Fruit fly (Drosophila melanogaster) S2 (cell line): ENCODE measurements around the gene DIP-gamma.

Experiments
- CG8478 ChIP-seq: fragments of >200 bp; optimal IDR thresholded peaks from 2 replicates; lab custom pipeline; 2018
- CTCF ChIP-seq, 2 experiments: fragments of >200 bp; optimal IDR thresholded peaks; 2 replicates each; lab custom pipeline; 2018

Gene DIP-gamma

DNA sequence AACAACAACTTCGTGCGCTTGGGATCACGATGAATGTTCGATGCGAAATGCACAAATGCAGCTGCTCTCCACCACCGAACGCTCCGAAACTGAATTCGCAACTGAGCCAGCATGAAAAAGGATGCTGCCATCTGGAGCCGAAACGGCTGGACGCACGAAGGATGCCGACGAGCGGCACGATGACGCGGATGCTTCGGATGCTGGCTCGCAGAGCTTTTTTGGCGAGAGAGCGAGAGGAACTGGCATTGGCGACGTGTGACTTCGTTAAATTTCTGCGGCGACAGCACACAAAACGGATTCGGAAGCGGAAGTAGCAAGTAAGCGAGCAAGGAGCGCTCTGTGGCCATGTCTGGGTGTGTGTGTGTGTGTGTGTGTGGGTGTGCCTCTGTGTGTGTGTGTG is at the start of gene DIP-gamma:
DIP-gamma (minus strand) TSS at position 107 of the 400 bp plus-strand sequence.
- TF ChIP-seq CG8478 (lab: Kevin White, UChicago) = no peak
- TF ChIP-seq CTCF (optimal IDR thresholded peaks at IDR 0.05; lab: Kevin White, UChicago) = no peak

DNA sequence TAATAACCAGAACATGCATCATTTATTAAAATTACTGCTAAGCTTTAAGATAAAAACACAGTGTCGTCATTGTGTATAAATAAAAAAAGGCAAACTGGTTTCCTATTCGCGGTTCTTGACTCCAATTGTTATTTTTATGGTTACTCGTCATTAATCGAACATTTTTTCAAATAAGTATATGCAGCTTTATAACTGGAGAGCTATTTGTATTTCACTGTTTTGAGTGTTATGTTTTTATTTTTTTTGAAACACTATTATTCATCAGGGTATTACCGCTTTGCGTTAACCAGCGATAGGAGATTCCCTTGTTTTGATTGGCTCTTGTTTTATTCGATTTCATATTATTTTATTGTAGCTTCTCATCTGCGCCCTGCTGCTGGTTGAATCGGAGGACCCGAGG is 41.0 kb upstream of the DIP-gamma start:
- no peak for TF ChIP-seq CTCF (optimal IDR thresholded peaks at IDR 0.05; lab: Kevin White, UChicago)
- no peak for TF ChIP-seq CG8478 (lab: Kevin White, UChicago)

DNA sequence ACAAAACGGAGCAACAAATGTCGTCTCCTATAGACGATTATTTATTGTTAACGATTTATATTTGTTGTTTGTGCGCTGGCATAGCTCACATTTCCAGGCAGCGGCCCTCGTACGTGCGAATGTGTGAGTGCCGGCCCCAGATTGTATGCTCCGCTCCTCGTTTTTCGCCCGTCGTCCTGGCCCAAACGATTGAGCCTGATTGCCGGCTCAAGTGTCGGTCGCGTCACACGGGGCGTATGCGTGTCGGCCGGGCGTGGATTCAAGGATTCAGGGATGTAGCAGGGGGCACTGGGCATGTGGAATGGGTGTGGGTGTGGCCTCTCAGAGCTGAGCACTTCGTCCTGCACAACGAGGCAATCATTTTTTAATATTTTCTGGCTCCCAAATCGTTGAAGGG is 35.4 kb upstream of the DIP-gamma start:
- TF ChIP-seq CG8478 (lab: Kevin White, UChicago) (no peak), CTCF (optimal IDR thresholded peaks at IDR 0.05; lab: Kevin White, UChicago) (no peak)

dm6 chr3R:29004884-29005621 is 34.9 kb upstream of the DIP-gamma start:
- TF ChIP-seq CG8478 (lab: Kevin White, UChicago) (no peak), CTCF (optimal IDR thresholded peaks at IDR 0.05; lab: Kevin White, UChicago) (no peak)

- TF ChIP-seq CG8478 (lab: Kevin White, UChicago) (no peak), CTCF (optimal IDR thresholded peaks at IDR 0.05; lab: Kevin White, UChicago) (no peak)
Measured at dm6 chr3R:29000001-29000400, 29.8 kb upstream of the DIP-gamma start.

DNA sequence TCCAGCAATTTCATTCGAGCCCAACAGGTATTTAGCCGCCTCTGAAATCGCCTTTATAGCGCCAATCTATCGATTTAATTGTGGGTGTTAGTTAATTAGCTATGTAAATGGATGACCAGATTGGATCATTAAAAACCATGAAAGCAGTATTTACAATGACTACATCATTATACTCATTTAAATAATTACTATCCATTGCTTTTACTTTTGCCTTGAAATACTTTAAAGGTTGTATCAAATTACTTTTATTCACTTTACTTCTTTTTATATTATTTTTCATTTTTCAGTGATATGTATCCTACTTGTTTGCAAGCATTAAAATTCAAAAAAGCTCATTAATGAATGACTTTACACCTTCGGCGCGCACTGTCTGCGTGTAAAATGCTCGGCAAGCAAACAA is 28.8 kb upstream of the DIP-gamma start:
- TF ChIP-seq CG8478 (lab: Kevin White, UChicago) = no peak
- no peak for TF ChIP-seq CTCF (optimal IDR thresholded peaks at IDR 0.05; lab: Kevin White, UChicago)

DNA sequence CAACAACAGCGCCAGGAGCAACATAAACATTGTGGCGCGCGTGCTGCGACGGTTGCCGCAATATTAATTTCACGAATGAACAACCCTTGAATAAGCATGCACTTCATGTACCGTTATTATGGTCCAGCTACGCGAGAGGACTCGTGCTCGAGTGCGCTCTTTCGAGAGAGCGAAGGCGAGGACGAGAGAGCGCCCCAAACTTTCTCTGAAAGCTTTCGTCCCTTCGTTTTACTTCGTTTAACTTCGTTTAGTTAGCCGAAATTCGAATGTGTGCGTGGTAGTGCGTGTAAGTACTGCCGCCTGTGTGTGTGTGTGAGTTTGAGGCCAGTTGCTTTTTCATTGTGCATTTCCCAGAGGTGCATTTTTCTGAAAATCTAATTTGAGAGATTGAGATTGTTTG is 20.5 kb upstream of the DIP-gamma start:
- TF ChIP-seq CG8478 (lab: Kevin White, UChicago) (no peak), CTCF (optimal IDR thresholded peaks at IDR 0.05; lab: Kevin White, UChicago) (no peak)

- TF ChIP-seq CTCF (optimal IDR thresholded peaks at IDR 0.05; lab: Kevin White, UChicago) = no peak
- TF ChIP-seq CG8478 (lab: Kevin White, UChicago) = no peak
Measured at dm6 chr3R:28989388-28989787, 19.2 kb upstream of the DIP-gamma start.

- TF ChIP-seq CTCF (optimal IDR thresholded peaks at IDR 0.05; lab: Kevin White, UChicago) = no peak
- TF ChIP-seq CG8478 (lab: Kevin White, UChicago) = no peak
Measured at dm6 chr3R:28987596-28988378, 17.6 kb upstream of the DIP-gamma start.

DNA sequence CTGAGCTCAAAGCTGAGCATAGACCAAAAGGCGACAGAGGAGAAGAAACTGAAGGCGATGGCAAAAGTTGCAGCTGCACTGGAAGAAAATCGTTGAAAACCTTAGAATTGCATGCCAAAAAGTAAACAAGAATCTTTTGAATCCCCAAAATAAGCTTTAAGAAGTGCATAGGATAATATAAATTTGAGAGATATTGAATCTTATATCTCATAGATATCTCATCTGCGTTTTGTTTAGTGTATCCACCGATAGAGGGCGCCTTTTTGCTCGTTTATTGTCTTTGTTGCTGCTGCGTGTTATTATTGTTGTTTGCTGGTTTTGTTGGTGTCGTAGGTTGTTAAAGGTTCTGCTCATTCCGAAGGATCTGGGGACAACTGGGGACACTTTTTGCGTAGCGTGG is 15.7 kb upstream of the DIP-gamma start:
- TF ChIP-seq CG8478 (lab: Kevin White, UChicago) = no peak
- peak; percentile 56 to 59 for TF ChIP-seq CTCF (optimal IDR thresholded peaks at IDR 0.05; lab: Kevin White, UChicago)

dm6 chr3R:28959105-28959504 is 11.1 kb downstream of the DIP-gamma start:
- TF ChIP-seq CG8478 (lab: Kevin White, UChicago) = no peak
- no peak for TF ChIP-seq CTCF (optimal IDR thresholded peaks at IDR 0.05; lab: Kevin White, UChicago)

- no peak for TF ChIP-seq CTCF (optimal IDR thresholded peaks at IDR 0.05; lab: Kevin White, UChicago)
- TF ChIP-seq CG8478 (lab: Kevin White, UChicago) = no peak
Measured at dm6 chr3R:28958703-28959102, 11.5 kb downstream of the DIP-gamma start.

dm6 chr3R:28950859-28951351 is 19.3 kb downstream of the DIP-gamma start:
- TF ChIP-seq CTCF (optimal IDR thresholded peaks at IDR 0.05; lab: Kevin White, UChicago) (no peak), CG8478 (lab: Kevin White, UChicago) (no peak)

- TF ChIP-seq CTCF (optimal IDR thresholded peaks at IDR 0.05; lab: Kevin White, UChicago) (no peak), CG8478 (lab: Kevin White, UChicago) (no peak)
Measured at dm6 chr3R:28922744-28923143, 47.4 kb downstream of the DIP-gamma start, which contains the start of gene CG11828. Gene CG11828, plus strand, starts transcription at chr3R:28923044.
